Fruit fly (Drosophila melanogaster) whole organism, embryonic: Measurements from ENCODE around the gene CG4452.
A peak's percentile ranks its signal among the peaks of the same experiment; 100 is the strongest.

Experiments used
- CG10147 ChIP-seq: fragments of 200-800 bp; sonication (Bioruptor generic); optimal IDR thresholded peaks from 2 replicates; lab custom pipeline; 2019; ENCODE audit warnings: missing biosample characterization, mild to moderate bottlenecking, missing genetic modification characterization, moderate library complexity
- CG1024 ChIP-seq: fragments of 200-800 bp; sonication (Bioruptor generic); IDR thresholded peaks from 2 replicates; pipeline ENCODE4 v1.3.6; 2022; ENCODE audit warnings: missing biosample characterization, missing genetic modification characterization
- CG11398 ChIP-seq: fragments of 200-800 bp; sonication (Bioruptor generic); optimal IDR thresholded peaks from 2 replicates; lab custom pipeline; 2016; ENCODE audit warnings: missing biosample characterization, missing genetic modification characterization
- CG12155 ChIP-seq: fragments of 200-800 bp; sonication (Bioruptor generic); optimal IDR thresholded peaks from 3 replicates; lab custom pipeline; 2016; ENCODE audit warnings: missing biosample characterization, missing genetic modification characterization
- CG12236 ChIP-seq: fragments of 200-800 bp; sonication (Bioruptor generic); optimal IDR thresholded peaks from 2 replicates; lab custom pipeline; 2016; ENCODE audit warnings: missing biosample characterization, missing genetic modification characterization
- CG14710 ChIP-seq: fragments of 200-800 bp; sonication (Bioruptor generic); optimal IDR thresholded peaks from 3 replicates; lab custom pipeline; 2019; ENCODE audit warnings: missing biosample characterization, mild to moderate bottlenecking, missing genetic modification characterization, moderate library complexity
- CG16863 ChIP-seq: fragments of 200-800 bp; sonication (Bioruptor generic); optimal IDR thresholded peaks from 3 replicates; lab custom pipeline; 2016; ENCODE audit warnings: missing biosample characterization, missing genetic modification characterization
- CG17359 ChIP-seq: fragments of 200-800 bp; sonication (Bioruptor generic); optimal IDR thresholded peaks from 3 replicates; lab custom pipeline; 2018; ENCODE audit warnings: missing biosample characterization, mild to moderate bottlenecking, missing genetic modification characterization, moderate library complexity
- CG17912 ChIP-seq: fragments of 200-800 bp; sonication (Bioruptor generic); optimal IDR thresholded peaks from 2 replicates; lab custom pipeline; 2018; ENCODE audit warnings: missing biosample characterization, mild to moderate bottlenecking, missing genetic modification characterization
- CG18262 ChIP-seq: fragments of 200-800 bp; optimal IDR thresholded peaks from 3 replicates; lab custom pipeline; 2019; ENCODE audit warnings: missing biosample characterization, mild to moderate bottlenecking, missing genetic modification characterization, moderate library complexity
- CG18599 ChIP-seq: fragments of 200-800 bp; sonication (Bioruptor generic); optimal IDR thresholded peaks from 3 replicates; lab custom pipeline; 2017; ENCODE audit warnings: missing biosample characterization, missing genetic modification characterization, mild to moderate bottlenecking, moderate library complexity, missing genetic modification reagents
- CG2202 ChIP-seq: fragments of 200-800 bp; sonication (Bioruptor generic); optimal IDR thresholded peaks from 2 replicates; lab custom pipeline; 2018; ENCODE audit warnings: missing biosample characterization, mild to moderate bottlenecking, missing genetic modification characterization
- CG2678 ChIP-seq: fragments of 200-800 bp; sonication (Bioruptor generic); optimal IDR thresholded peaks from 3 replicates; lab custom pipeline; 2019; ENCODE audit warnings: missing biosample characterization, mild to moderate bottlenecking, missing genetic modification characterization, moderate library complexity
- CG30431 ChIP-seq: fragments of 200-800 bp; sonication (Bioruptor generic); optimal IDR thresholded peaks from 2 replicates; lab custom pipeline; 2017; ENCODE audit warnings: missing biosample characterization, missing genetic modification characterization
- CG32767 ChIP-seq: fragments of 200-800 bp; sonication (Bioruptor generic); IDR thresholded peaks from 2 replicates; pipeline ENCODE4 v1.3.6; 2022; ENCODE audit warnings: missing biosample characterization, missing genetic modification characterization
- CG34422 ChIP-seq: fragments of 200-800 bp; sonication (Bioruptor generic); IDR thresholded peaks from 3 replicates; pipeline ENCODE4 v1.3.6; 2022; ENCODE audit warnings: missing biosample characterization, missing genetic modification characterization
- CG3995 ChIP-seq: fragments of 200-800 bp; sonication (Bioruptor generic); optimal IDR thresholded peaks from 3 replicates; lab custom pipeline; 2016; ENCODE audit warnings: missing biosample characterization, missing genetic modification characterization
- CG4820 ChIP-seq: fragments of 200-800 bp; sonication (Bioruptor generic); optimal IDR thresholded peaks from 3 replicates; lab custom pipeline; 2016; ENCODE audit warnings: missing biosample characterization, missing genetic modification characterization
- CG6683 ChIP-seq: fragments of 200-800 bp; sonication (Bioruptor generic); optimal IDR thresholded peaks from 2 replicates; lab custom pipeline; 2017; ENCODE audit warnings: missing biosample characterization, mild to moderate bottlenecking, missing genetic modification characterization, missing genetic modification reagents
- CG8478 ChIP-seq: fragments of >200 bp; optimal IDR thresholded peaks from 2 replicates; lab custom pipeline; 2018
- CG9437 ChIP-seq: fragments of 200-800 bp; sonication (Bioruptor generic); optimal IDR thresholded peaks from 2 replicates; lab custom pipeline; 2018; ENCODE audit warnings: missing biosample characterization, mild to moderate bottlenecking, missing genetic modification characterization
- Camta ChIP-seq: fragments of 200-800 bp; sonication (Bioruptor generic); optimal IDR thresholded peaks from 2 replicates; lab custom pipeline; 2016; ENCODE audit warnings: missing biosample characterization, missing genetic modification characterization
- D ChIP-seq, 2 experiments: fragments of 200-800 bp in 1 of 2; fragments of >200 bp in 1 of 2; sonication (Bioruptor generic) in 1 of 2; optimal IDR thresholded peaks; 2 replicates in 1 of 2; 3 replicates in 1 of 2; lab custom pipeline; 2017; ENCODE audit warnings: mild to moderate bottlenecking in 1 of 2, missing biosample characterization in 1 of 2, missing genetic modification characterization in 1 of 2, missing genetic modification reagents in 1 of 2
- Dip3 ChIP-seq: fragments of 200-800 bp; sonication (Bioruptor generic); optimal IDR thresholded peaks from 3 replicates; lab custom pipeline; 2016; ENCODE audit warnings: missing biosample characterization, missing genetic modification characterization
- Dll ChIP-seq: fragments of 200-800 bp; sonication (Bioruptor generic); IDR thresholded peaks from 4 replicates; pipeline ENCODE4 v1.3.6; 2022; ENCODE audit warnings: missing biosample characterization, missing genetic modification characterization; ENCODE audit not compliant: partially characterized antibody
- Dref ChIP-seq: fragments of 200-800 bp; sonication (Bioruptor generic); IDR thresholded peaks from 2 replicates; pipeline ENCODE4 v1.3.6; 2022; ENCODE audit warnings: missing biosample characterization, missing genetic modification characterization
- Ets65A ChIP-seq: fragments of 200-800 bp; sonication (Bioruptor generic); peaks from one replicate; lab custom pipeline; 2016; ENCODE audit warnings: missing biosample characterization, missing genetic modification characterization
- Fer3 ChIP-seq: fragments of 200-800 bp; sonication (Bioruptor generic); optimal IDR thresholded peaks from 2 replicates; lab custom pipeline; 2018; ENCODE audit warnings: missing biosample characterization, mild to moderate bottlenecking, missing genetic modification characterization, moderate library complexity
- H15 ChIP-seq: fragments of 200-800 bp; sonication (Bioruptor generic); IDR thresholded peaks from 3 replicates; pipeline ENCODE4 v1.3.6; 2022; ENCODE audit warnings: missing biosample characterization, missing genetic modification characterization
- Neu2 ChIP-seq: fragments of 200-800 bp; sonication (Bioruptor generic); optimal IDR thresholded peaks from 3 replicates; lab custom pipeline; 2016; ENCODE audit warnings: missing biosample characterization, missing genetic modification characterization, borderline replicate concordance
- Rfx ChIP-seq: fragments of 200-800 bp; sonication (Bioruptor generic); IDR thresholded peaks from 2 replicates; pipeline ENCODE4 v1.3.6; 2022; ENCODE audit warnings: missing biosample characterization, missing genetic modification characterization
- Six4 ChIP-seq: fragments of 200-800 bp; sonication (Bioruptor generic); optimal IDR thresholded peaks from 2 replicates; lab custom pipeline; 2016; ENCODE audit warnings: missing biosample characterization, missing genetic modification characterization
- bowl ChIP-seq: fragments of 200-800 bp; sonication (Bioruptor generic); IDR thresholded peaks from 2 replicates; pipeline ENCODE4 v1.3.6; 2022; ENCODE audit warnings: missing biosample characterization, missing genetic modification characterization
- cad ChIP-seq: fragments of >200 bp; optimal IDR thresholded peaks from 2 replicates; lab custom pipeline; 2017; ENCODE audit warnings: missing biosample characterization, missing genetic modification characterization
- cato ChIP-seq: fragments of 200-800 bp; sonication (Bioruptor generic); optimal IDR thresholded peaks from 2 replicates; lab custom pipeline; 2016; ENCODE audit warnings: missing biosample characterization, missing genetic modification characterization, borderline replicate concordance
- caup ChIP-seq: fragments of 200-800 bp; sonication (Bioruptor generic); optimal IDR thresholded peaks from 3 replicates; lab custom pipeline; 2017; ENCODE audit warnings: missing biosample characterization, mild to moderate bottlenecking, missing genetic modification characterization, moderate library complexity; ENCODE audit not compliant: severe bottlenecking
- esg ChIP-seq: fragments of 200-800 bp; sonication (Bioruptor generic); conservative IDR thresholded peaks from 2 replicates; pipeline ENCODE4 v1.3.6; 2022; ENCODE audit warnings: missing biosample characterization, missing genetic modification characterization
- hb ChIP-seq: fragments of 200-800 bp; sonication (Bioruptor generic); IDR thresholded peaks from 3 replicates; pipeline ENCODE4 v1.3.6; 2022; ENCODE audit warnings: missing biosample characterization, missing genetic modification characterization; ENCODE audit not compliant: partially characterized antibody
- hbn ChIP-seq: fragments of 200-800 bp; sonication (Bioruptor generic); IDR thresholded peaks from 2 replicates; pipeline ENCODE4 v1.3.6; 2022; ENCODE audit warnings: missing biosample characterization, missing genetic modification characterization; ENCODE audit not compliant: partially characterized antibody
- hth ChIP-seq: fragments of >200 bp; optimal IDR thresholded peaks from 2 replicates; lab custom pipeline; 2017; ENCODE audit warnings: inconsistent platforms
- nerfin-2 ChIP-seq: fragments of 200-800 bp; sonication (Bioruptor generic); IDR thresholded peaks from 2 replicates; pipeline ENCODE4 v1.3.6; 2022; ENCODE audit warnings: missing biosample characterization, missing genetic modification characterization; ENCODE audit not compliant: partially characterized antibody
- nom ChIP-seq: fragments of 200-800 bp; sonication (Bioruptor generic); optimal IDR thresholded peaks from 2 replicates; lab custom pipeline; 2017; ENCODE audit warnings: missing biosample characterization, missing genetic modification characterization, mild to moderate bottlenecking, moderate library complexity, missing genetic modification reagents
- p53 ChIP-seq: fragments of 200-800 bp; sonication (Bioruptor generic); optimal IDR thresholded peaks from 2 replicates; lab custom pipeline; 2016; ENCODE audit warnings: missing biosample characterization, missing genetic modification characterization
- ro ChIP-seq: fragments of 200-800 bp; sonication (Bioruptor generic); IDR thresholded peaks from 2 replicates; pipeline ENCODE4 v1.3.6; 2022; ENCODE audit warnings: missing biosample characterization, missing genetic modification characterization
- row ChIP-seq: fragments of 200-800 bp; sonication (Bioruptor generic); IDR thresholded peaks from 3 replicates; pipeline ENCODE4 v1.3.6; 2022; ENCODE audit warnings: missing biosample characterization, missing genetic modification characterization
- salm ChIP-seq: fragments of 200-800 bp; sonication (Bioruptor generic); optimal IDR thresholded peaks from 2 replicates; lab custom pipeline; 2018; ENCODE audit warnings: missing biosample characterization, mild to moderate bottlenecking, missing genetic modification characterization
- slbo ChIP-seq: fragments of 200-800 bp; sonication (Bioruptor generic); IDR thresholded peaks from 2 replicates; pipeline ENCODE4 v1.3.6; 2022; ENCODE audit warnings: missing biosample characterization, missing genetic modification characterization
- tll ChIP-seq, 2 experiments: fragments of 200-800 bp in 1 of 2; fragments of >200 bp in 1 of 2; sonication (Bioruptor generic) in 1 of 2; optimal IDR thresholded peaks; 2 replicates each; lab custom pipeline; 2017 to 2019; ENCODE audit warnings: missing biosample characterization in 2 of 2, missing genetic modification characterization in 2 of 2, mild to moderate bottlenecking in 1 of 2, moderate library complexity in 1 of 2
- tx ChIP-seq: fragments of 200-800 bp; sonication (Bioruptor generic); optimal IDR thresholded peaks from 2 replicates; lab custom pipeline; 2016; ENCODE audit warnings: missing biosample characterization, missing genetic modification characterization

CG4452 gene

DNA sequence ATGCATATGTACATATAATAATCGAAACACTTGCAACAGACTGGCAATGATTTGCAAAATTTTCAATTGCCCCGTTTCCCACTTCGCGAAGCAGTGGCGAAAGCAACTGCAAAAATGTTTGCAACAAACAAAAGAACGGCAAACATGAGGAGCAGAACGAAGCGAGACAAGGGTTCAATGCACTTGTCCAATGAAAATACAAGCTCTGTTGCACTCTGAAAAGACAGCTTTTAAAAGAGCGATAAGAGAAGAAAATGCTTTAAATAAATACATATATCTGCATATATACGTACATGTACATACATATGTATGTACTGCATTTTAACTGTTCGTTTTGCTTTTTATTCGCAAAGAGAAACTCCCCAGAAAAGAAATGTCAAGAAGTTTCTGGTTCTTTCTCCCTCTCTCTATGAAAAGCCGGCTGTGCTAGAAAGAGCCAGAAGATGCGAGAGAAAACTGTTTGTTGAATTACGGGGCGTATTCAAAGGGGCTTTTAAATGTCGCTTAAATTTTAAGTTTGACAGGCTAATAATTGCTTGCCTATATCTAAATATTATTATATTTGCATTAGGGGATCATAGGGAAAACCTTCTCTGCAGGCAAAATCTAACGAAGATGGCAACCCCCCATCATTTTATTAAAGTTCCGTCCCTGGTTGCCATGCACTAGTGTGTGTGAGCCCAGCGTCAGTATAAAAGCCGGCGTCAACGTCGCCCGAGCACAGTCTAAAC lies 16.3 kb downstream of the CG4452 start, which contains the start of gene Hsp27 (continued):
- peak; percentile 97 for TF ChIP-seq CG32767
- peak; percentile 93 for TF ChIP-seq Dip3 (GFP tag; lab: Kevin White, UChicago)
- TF ChIP-seq Ets65A (GFP tag; lab: Kevin White, UChicago) = peak; percentile 98
- TF ChIP-seq Six4 (GFP tag; lab: Kevin White, UChicago) = peak; percentile 97
- TF ChIP-seq hbn = no peak
- peak; percentile 98 for TF ChIP-seq CG4820 (GFP tag; lab: Kevin White, UChicago)
- peak; percentile 99 for TF ChIP-seq H15 (GFP tag; lab: Robert Waterston, UW)
- peak; percentile 95 for TF ChIP-seq CG6683 (GFP tag; lab: Kevin White, UChicago)
- peak; percentile 54 for TF ChIP-seq CG17912 (GFP tag; lab: Kevin White, UChicago)
- TF ChIP-seq esg (GFP tag; lab: Robert Waterston, UW) = peak; percentile 95
- no peak for TF ChIP-seq Neu2 (GFP tag; lab: Kevin White, UChicago)
- peak; percentile 99 for TF ChIP-seq CG34422
- TF ChIP-seq tll (GFP tag; optimal IDR thresholded peaks at IDR 0.05; lab: Kevin White, UChicago) = peak in 1 of 2 experiments; percentile 50
- peak; percentile 92 for TF ChIP-seq bowl (GFP tag; lab: Robert Waterston, UW)
- peak; percentile 96 for TF ChIP-seq ro (GFP tag; lab: Robert Waterston, UW)
- TF ChIP-seq cato = peak; percentile 97
- peak; percentile 99 for TF ChIP-seq slbo (GFP tag; lab: Robert Waterston, UW)
- peak; percentile 60 for TF ChIP-seq CG11398 (GFP tag; lab: Kevin White, UChicago)
- peak; percentile 99 for TF ChIP-seq CG17359 (tag; lab: Kevin White, UChicago)
- TF ChIP-seq CG18262 (tag; lab: Kevin White, UChicago) = peak; percentile 99
- peak; percentile 97 for TF ChIP-seq salm (tag; lab: Kevin White, UChicago)
- peak; percentile 94 for TF ChIP-seq CG1024 (GFP tag; lab: Robert Waterston, UW)
- TF ChIP-seq Dref (GFP tag; lab: Robert Waterston, UW) = peak; percentile 40
- peak; percentile 95 for TF ChIP-seq CG2202 (tag; lab: Kevin White, UChicago)
- peak; percentile 87 for TF ChIP-seq CG16863 (GFP tag; lab: Kevin White, UChicago)
- peak; percentile 98 for TF ChIP-seq row (GFP tag; lab: Robert Waterston, UW)
- no peak for TF ChIP-seq cad (GFP tag; lab: Kevin White, UChicago)
- peak; percentile 99 for TF ChIP-seq Rfx
- TF ChIP-seq CG12155 (GFP tag; lab: Kevin White, UChicago) = peak; percentile 96
- no peak for TF ChIP-seq D (optimal IDR thresholded peaks at IDR 0.05; lab: Kevin White, UChicago)
- TF ChIP-seq D (GFP tag; optimal IDR thresholded peaks at IDR 0.05; lab: Kevin White, UChicago) = peak; percentile 98
- TF ChIP-seq p53 (GFP tag; lab: Kevin White, UChicago) = peak; percentile 76
- TF ChIP-seq hb = no peak
- TF ChIP-seq CG18599 = peak; percentile 98
- peak; percentile 98 for TF ChIP-seq CG30431 (GFP tag; lab: Kevin White, UChicago)
- peak; percentile 95 for TF ChIP-seq caup (GFP tag; lab: Kevin White, UChicago)
- TF ChIP-seq Dll (GFP tag; lab: Robert Waterston, UW) = 0 out of 4 replicates have a peak, but pooled peaks have one; percentile 33
- TF ChIP-seq CG3995 (GFP tag; lab: Kevin White, UChicago) = peak; percentile 80
- TF ChIP-seq Camta (GFP tag; lab: Kevin White, UChicago) = peak; percentile 98
- TF ChIP-seq Fer3 (tag; lab: Kevin White, UChicago) = peak; percentile 97
- TF ChIP-seq CG8478 = peak; percentile 27
- peak; percentile 98 for TF ChIP-seq CG2678 (tag; lab: Kevin White, UChicago)
- TF ChIP-seq CG14710 (tag; lab: Kevin White, UChicago) = peak; percentile 97
- TF ChIP-seq CG10147 (GFP tag; lab: Kevin White, UChicago) = peak; percentile 96
- peak; percentile 98 for TF ChIP-seq nom
- peak; percentile 66 for TF ChIP-seq CG12236
- no peak for TF ChIP-seq hth (lab: Kevin White, UChicago)
- peak; percentile 92 for TF ChIP-seq CG9437 (GFP tag; lab: Kevin White, UChicago)
- peak; percentile 70 for TF ChIP-seq tx (GFP tag; lab: Kevin White, UChicago)
- TF ChIP-seq nerfin-2 (GFP tag; lab: Robert Waterston, UW) = peak; percentile 48; the same call in 1 of the 2 replicates
